Worm (Caenorhabditis elegans) whole organism, L2 larva: ENCODE results near the gene F45E12.5.

Experiments used
- F13H6.1 ChIP-seq: sonication (generic microtip); optimal IDR thresholded peaks from 2 replicates; lab custom pipeline; 2016; ENCODE audit warnings: missing genetic modification characterization, missing compliant biosample characterization
- dmd-4 ChIP-seq: sonication (generic microtip); optimal IDR thresholded peaks from 2 replicates; lab custom pipeline; 2017; ENCODE audit warnings: missing biosample characterization, missing genetic modification characterization
- gmeb-1 ChIP-seq: fragments of 150-350 bp; optimal IDR thresholded peaks from 2 replicates; lab custom pipeline; 2014; ENCODE audit warnings: missing biosample characterization, missing genetic modification characterization
- unc-55 ChIP-seq: fragments of 150-350 bp; sonication (generic microtip); optimal IDR thresholded peaks from 3 replicates; lab custom pipeline; 2014; ENCODE audit warnings: missing biosample characterization, missing genetic modification reagents, missing genetic modification characterization
- ztf-4 ChIP-seq: fragments of 150-350 bp; optimal IDR thresholded peaks from 2 replicates; lab custom pipeline; 2014; ENCODE audit warnings: missing biosample characterization, missing genetic modification characterization

- no peak for TF ChIP-seq ztf-4 (tag; lab: Kevin White, UChicago)
- no peak for TF ChIP-seq unc-55 (GFP tag; lab: Kevin White, UChicago)
- TF ChIP-seq F13H6.1 (tag; lab: Kevin White, UChicago): no peak
- no peak for TF ChIP-seq dmd-4 (tag; lab: Kevin White, UChicago)
- no peak for TF ChIP-seq gmeb-1
Measured at ce11 chrII:7348063-7348462, 38.1 kb upstream of the F45E12.5 start.
